Fruit fly (Drosophila melanogaster) whole organism, adult: ENCODE results near the gene CG34183.

Experiments used
- CG33017 ChIP-seq: fragments of 200-800 bp; sonication (Bioruptor generic); optimal IDR thresholded peaks from 2 replicates; lab custom pipeline; 2018; ENCODE audit warnings: missing biosample characterization, mild to moderate bottlenecking, missing genetic modification characterization, moderate library complexity
- CG7045 ChIP-seq: fragments of 200-800 bp; sonication (Bioruptor generic); optimal IDR thresholded peaks from 2 replicates; lab custom pipeline; 2017; ENCODE audit warnings: missing biosample characterization, mild to moderate bottlenecking, missing genetic modification characterization
- Hr96 ChIP-seq: fragments of 200-800 bp; sonication (Bioruptor generic); optimal IDR thresholded peaks from 2 replicates; lab custom pipeline; 2016; ENCODE audit warnings: missing biosample characterization, missing genetic modification characterization
- ovo ChIP-seq: fragments of 200-800 bp; sonication (Bioruptor generic); optimal IDR thresholded peaks from 2 replicates; lab custom pipeline; 2016; ENCODE audit warnings: missing biosample characterization, missing genetic modification characterization
- toe ChIP-seq: fragments of 200-800 bp; sonication (Bioruptor generic); optimal IDR thresholded peaks from 2 replicates; lab custom pipeline; 2016; ENCODE audit warnings: missing biosample characterization, missing genetic modification characterization

dm6 chr2L:9907320-9908256, 17.0 kb upstream of the CG34183 start:
- TF ChIP-seq toe, result no peak
- no peak for TF ChIP-seq Hr96
- TF ChIP-seq ovo (GFP tag; lab: Kevin White, UChicago), result no peak
- TF ChIP-seq CG7045 (GFP tag; lab: Kevin White, UChicago), result no peak
- no peak for TF ChIP-seq CG33017
